Fruit fly (Drosophila melanogaster) S2 (cell line): ENCODE results near the gene Mcm6.

Experiments used
- CG8478 ChIP-seq: fragments of >200 bp; optimal IDR thresholded peaks from 2 replicates; lab custom pipeline; 2018
- CTCF ChIP-seq, 2 experiments: fragments of >200 bp; optimal IDR thresholded peaks; 2 replicates each; lab custom pipeline; 2018

- TF ChIP-seq CTCF (optimal IDR thresholded peaks at IDR 0.05; lab: Kevin White, UChicago) = no peak
- no peak for TF ChIP-seq CG8478
Measured at dm6 chrX:6710665-6711064, 36.5 kb downstream of the Mcm6 start.
